Fruit fly (Drosophila melanogaster) whole organism, prepupa: ENCODE results near the gene CG5882.

Experiments used
- CG32006 ChIP-seq: fragments of 200-800 bp; sonication (Bioruptor generic); optimal IDR thresholded peaks from 3 replicates; lab custom pipeline; 2017; ENCODE audit warnings: missing biosample characterization, mild to moderate bottlenecking, missing genetic modification characterization
- dac ChIP-seq: fragments of 200-800 bp; sonication (Bioruptor generic); optimal IDR thresholded peaks from 2 replicates; lab custom pipeline; 2017; ENCODE audit warnings: missing biosample characterization, mild to moderate bottlenecking, missing genetic modification characterization

- TF ChIP-seq dac (GFP tag; lab: Kevin White, UChicago) (no peak), CG32006 (no peak)
Observed at dm6 chr3R:27098638-27099037, 19.8 kb upstream of the CG5882 start.
